Fruit fly (Drosophila melanogaster): ENCODE measurements at regions not wholly inside any gene's neighbourhood (a gene's known extent, or its start where the extent isn't known, plus 50 kb on each side); places are given as distances from the start of the nearest gene placed in this dataset.
A peak's percentile ranks its signal among the peaks of the same experiment; 100 is the strongest.

DNA sequence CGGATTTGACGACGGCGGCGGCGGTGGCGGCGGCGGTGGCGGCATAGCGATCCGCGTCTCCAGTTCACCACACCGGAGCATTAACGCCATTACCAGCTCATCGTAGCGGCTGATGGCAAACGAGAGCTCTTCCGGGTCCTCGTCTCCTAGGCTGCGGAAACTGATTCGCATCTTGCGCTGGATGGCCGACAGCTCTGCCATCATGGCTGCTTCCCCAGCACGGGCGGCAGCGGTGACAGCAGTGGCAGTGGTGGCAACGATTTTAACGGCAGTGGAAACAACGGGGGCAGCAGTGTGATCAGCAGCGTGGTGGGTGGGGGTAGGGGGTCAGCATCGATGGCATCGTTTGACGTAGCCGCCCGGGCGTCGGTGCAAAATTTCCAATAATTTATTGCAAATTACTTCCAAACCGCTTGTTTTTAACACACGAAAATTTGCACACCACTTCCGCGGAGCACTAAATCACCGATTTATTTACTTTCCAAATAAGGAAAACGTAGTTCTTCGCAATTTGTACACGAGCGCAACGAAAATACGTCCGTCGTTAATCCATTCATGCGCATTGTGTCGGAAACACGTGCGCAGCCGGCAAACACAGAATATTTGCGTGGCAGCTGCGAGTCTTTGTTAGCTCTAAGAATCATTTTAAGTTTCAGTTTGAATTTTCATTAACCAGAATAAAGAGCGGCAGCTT lies 70.7 kb upstream of the CG14621 start:
- peak; percentile 48 for TF ChIP-seq pan (optimal IDR thresholded peaks at IDR 0.05)

All from whole organism.